Fruit fly (Drosophila melanogaster): ENCODE results near the gene Skp2.

DNA sequence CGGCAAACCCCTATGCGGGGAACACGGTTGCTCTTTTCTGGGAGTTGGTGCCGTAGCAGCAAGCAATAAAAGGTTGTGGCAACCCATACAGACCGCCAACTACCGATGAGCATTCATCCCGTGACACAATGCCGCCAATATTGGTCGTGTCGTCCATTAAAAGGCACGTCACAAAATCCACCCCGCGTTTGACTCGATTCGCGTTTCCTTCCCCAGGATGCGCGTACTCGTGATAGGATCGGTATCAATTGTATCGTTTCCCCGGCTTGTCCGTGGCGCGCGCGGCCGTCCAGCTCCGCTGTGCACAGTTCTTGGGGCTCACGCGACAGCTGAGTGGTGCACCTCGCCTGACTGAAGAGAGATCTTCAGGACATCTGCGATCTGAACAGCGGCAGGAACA lies 12.7 kb upstream of the Skp2 start:
- TF ChIP-seq Eip78C (GFP tag), result no peak
- TF ChIP-seq CG32006 (GFP tag; optimal IDR thresholded peaks at IDR 0.05), result no peak
- TF ChIP-seq CG8119 (GFP tag; IDR thresholded peaks at IDR 0.05), result no peak
- TF ChIP-seq CG6792 (GFP tag; optimal IDR thresholded peaks at IDR 0.05), result no peak
- TF ChIP-seq CG34406 (GFP tag; optimal IDR thresholded peaks at IDR 0.05), result no peak
- no peak for TF ChIP-seq Sox15 (GFP tag; optimal IDR thresholded peaks at IDR 0.05)
- no peak for TF ChIP-seq CG7368 (GFP tag; optimal IDR thresholded peaks at IDR 0.05)
- no peak for TF ChIP-seq Ets21C (GFP tag; optimal IDR thresholded peaks at IDR 0.05)
- no peak for TF ChIP-seq Gug (GFP tag; IDR thresholded peaks at IDR 0.05)
- TF ChIP-seq CG16779 (tag; optimal IDR thresholded peaks at IDR 0.05), result no peak
- no peak for TF ChIP-seq net (GFP tag; optimal IDR thresholded peaks at IDR 0.05)
- no peak for TF ChIP-seq Hr4 (GFP tag; optimal IDR thresholded peaks at IDR 0.05)
- no peak for TF ChIP-seq acj6 (GFP tag; optimal IDR thresholded peaks at IDR 0.05)

Measured in whole organism, prepupa.